Fruit fly (Drosophila melanogaster) whole organism, wandering third instar larva: ENCODE data around the gene CG17786.

Source experiments
- Abd-B ChIP-seq: fragments of >200 bp; optimal IDR thresholded peaks from 2 replicates; lab custom pipeline; 2017; ENCODE audit warnings: missing biosample characterization, missing genetic modification characterization
- CG32264 ChIP-seq: fragments of 200-800 bp; sonication (Bioruptor generic); optimal IDR thresholded peaks from 2 replicates; lab custom pipeline; 2016; ENCODE audit warnings: missing biosample characterization, missing genetic modification characterization
- CG9705 ChIP-seq: fragments of 200-800 bp; sonication (Bioruptor generic); optimal IDR thresholded peaks from 2 replicates; lab custom pipeline; 2018; ENCODE audit warnings: missing biosample characterization, mild to moderate bottlenecking, missing genetic modification characterization
- Dfd ChIP-seq: fragments of >200 bp; optimal IDR thresholded peaks from 2 replicates; lab custom pipeline; 2017; ENCODE audit warnings: missing biosample characterization, missing genetic modification characterization
- Dif ChIP-seq: fragments of 200-275, 200-300 bp; sonication (Bioruptor generic); optimal IDR thresholded peaks from 2 replicates; lab custom pipeline; 2018; ENCODE audit warnings: missing biosample characterization, missing genetic modification characterization; ENCODE audit not compliant: partially characterized antibody
- GATAd ChIP-seq: sonication (Bioruptor generic); optimal IDR thresholded peaks from 2 replicates; lab custom pipeline; 2016; ENCODE audit warnings: missing biosample characterization, missing genetic modification characterization
- Hnf4 ChIP-seq: fragments of 200-800 bp; sonication (Bioruptor generic); optimal IDR thresholded peaks from 2 replicates; lab custom pipeline; 2016; ENCODE audit warnings: missing biosample characterization, mild to moderate bottlenecking, missing genetic modification characterization
- Hr78 ChIP-seq: fragments of >200 bp; optimal IDR thresholded peaks from 2 replicates; lab custom pipeline; 2017; ENCODE audit warnings: missing biosample characterization, missing genetic modification characterization
- Hr83 ChIP-seq: fragments of 200-300 bp; sonication (Bioruptor generic); optimal IDR thresholded peaks from 2 replicates; lab custom pipeline; 2016; ENCODE audit warnings: missing biosample characterization, mild to moderate bottlenecking, missing genetic modification characterization, moderate library complexity; ENCODE audit not compliant: poor library complexity, severe bottlenecking
- Jra ChIP-seq: sonication (Bioruptor generic); optimal IDR thresholded peaks from 2 replicates; lab custom pipeline; 2016; ENCODE audit warnings: missing biosample characterization, missing genetic modification characterization
- Mio ChIP-seq: sonication (Bioruptor generic); optimal IDR thresholded peaks from 2 replicates; lab custom pipeline; 2016; ENCODE audit warnings: missing biosample characterization, missing genetic modification characterization
- Myc ChIP-seq: fragments of >200 bp; optimal IDR thresholded peaks from 2 replicates; lab custom pipeline; 2017
- N ChIP-seq: fragments of >200 bp; optimal IDR thresholded peaks from 2 replicates; lab custom pipeline; 2018; ENCODE audit warnings: missing biosample characterization, missing external identifiers, missing genetic modification characterization
- OdsH ChIP-seq: fragments of 200-800 bp; sonication (Bioruptor generic); optimal IDR thresholded peaks from 2 replicates; lab custom pipeline; 2016; ENCODE audit warnings: missing biosample characterization, mild to moderate bottlenecking, missing genetic modification characterization
- Rel ChIP-seq, 2 experiments: fragments of 200-800 bp; sonication (Bioruptor generic) in 1 of 2; optimal IDR thresholded peaks; 2 replicates in 1 of 2; 3 replicates in 1 of 2; lab custom pipeline; 2016 to 2019; ENCODE audit warnings: mild to moderate bottlenecking in 2 of 2, missing biosample characterization in 2 of 2, missing genetic modification characterization in 2 of 2, moderate library complexity in 1 of 2
- Sp1 ChIP-seq: fragments of 200-800 bp; sonication (Bioruptor generic); optimal IDR thresholded peaks from 3 replicates; lab custom pipeline; 2019; ENCODE audit warnings: missing biosample characterization, mild to moderate bottlenecking, missing genetic modification characterization, moderate library complexity
- Vsx2 ChIP-seq: fragments of 200-300, 225-300 bp; sonication (Bioruptor generic); optimal IDR thresholded peaks from 2 replicates; lab custom pipeline; 2018; ENCODE audit warnings: missing biosample characterization, missing genetic modification characterization; ENCODE audit not compliant: partially characterized antibody
- br ChIP-seq: fragments of 200-800 bp; sonication (Bioruptor generic); optimal IDR thresholded peaks from 2 replicates; lab custom pipeline; 2016; ENCODE audit warnings: missing biosample characterization, missing genetic modification characterization
- brk ChIP-seq: fragments of 200-800 bp; sonication (Bioruptor generic); optimal IDR thresholded peaks from 2 replicates; lab custom pipeline; 2016; ENCODE audit warnings: missing biosample characterization, mild to moderate bottlenecking, missing genetic modification characterization
- dmrt93B ChIP-seq: fragments of 200-800 bp; sonication (Bioruptor generic); optimal IDR thresholded peaks from 2 replicates; lab custom pipeline; 2018; ENCODE audit warnings: missing biosample characterization, mild to moderate bottlenecking, missing genetic modification characterization
- ey ChIP-seq: fragments of 200-800 bp; sonication (Bioruptor generic); optimal IDR thresholded peaks from 2 replicates; lab custom pipeline; 2016; ENCODE audit warnings: missing biosample characterization, missing genetic modification characterization
- foxo ChIP-seq, 2 experiments: fragments of 200-800 bp; sonication (Bioruptor generic); optimal IDR thresholded peaks; 2 replicates in 1 of 2; 3 replicates in 1 of 2; lab custom pipeline; 2016 to 2017; ENCODE audit warnings: missing biosample characterization in 2 of 2, missing genetic modification characterization in 2 of 2
- lola ChIP-seq: fragments of >200 bp; optimal IDR thresholded peaks from 2 replicates; lab custom pipeline; 2017; ENCODE audit warnings: missing biosample characterization, missing genetic modification characterization
- pan ChIP-seq: fragments of >200 bp; optimal IDR thresholded peaks from 2 replicates; lab custom pipeline; 2017
- psq ChIP-seq: fragments of 200-800 bp; sonication (Bioruptor generic); optimal IDR thresholded peaks from 3 replicates; lab custom pipeline; 2017; ENCODE audit warnings: missing biosample characterization, mild to moderate bottlenecking, missing genetic modification characterization, moderate library complexity
- rgr ChIP-seq: fragments of 200-800 bp; sonication (Bioruptor generic); optimal IDR thresholded peaks from 3 replicates; lab custom pipeline; 2016; ENCODE audit warnings: missing biosample characterization, mild to moderate bottlenecking, missing genetic modification characterization
- sage ChIP-seq: fragments of 200-800 bp; sonication (Bioruptor generic); optimal IDR thresholded peaks from 2 replicates; lab custom pipeline; 2016; ENCODE audit warnings: missing biosample characterization, mild to moderate bottlenecking, missing genetic modification characterization
- sv ChIP-seq: fragments of 200-800 bp; sonication (Bioruptor generic); optimal IDR thresholded peaks from 3 replicates; lab custom pipeline; 2016; ENCODE audit warnings: missing biosample characterization, missing genetic modification characterization
- usp ChIP-seq: fragments of >200 bp; optimal IDR thresholded peaks from 2 replicates; lab custom pipeline; 2017; ENCODE audit warnings: missing biosample characterization, missing genetic modification characterization

The CG17786 gene

dm6 chr3R:24258333-24258732, 39.8 kb upstream of the CG17786 start:
- TF ChIP-seq Hr78 (GFP tag; lab: Kevin White, UChicago): no peak
- no peak for TF ChIP-seq Abd-B (GFP tag; lab: Kevin White, UChicago)
- TF ChIP-seq lola (GFP tag; lab: Kevin White, UChicago): no peak
- TF ChIP-seq Dfd (GFP tag; lab: Kevin White, UChicago): no peak
- TF ChIP-seq CG9705 (GFP tag; lab: Kevin White, UChicago): no peak
- TF ChIP-seq Rel (GFP tag; optimal IDR thresholded peaks at IDR 0.05; lab: Kevin White, UChicago): no peak
- no peak for TF ChIP-seq Rel (tag; optimal IDR thresholded peaks at IDR 0.05; lab: Kevin White, UChicago)
- no peak for TF ChIP-seq foxo (GFP tag; optimal IDR thresholded peaks at IDR 0.05; lab: Kevin White, UChicago)
- TF ChIP-seq brk (GFP tag; lab: Kevin White, UChicago): no peak
- no peak for TF ChIP-seq Sp1 (GFP tag; lab: Kevin White, UChicago)
- TF ChIP-seq GATAd: no peak

dm6 chr3R:24252494-24252893, 34.0 kb upstream of the CG17786 start, which contains the start of gene beta-PheRS:
Gene beta-PheRS, minus strand, starts transcription at chr3R:24252679.
- TF ChIP-seq Jra (GFP tag; lab: Kevin White, UChicago): no peak
- TF ChIP-seq OdsH (GFP tag; lab: Kevin White, UChicago): no peak
- TF ChIP-seq CG32264 (GFP tag; lab: Kevin White, UChicago): no peak
- TF ChIP-seq ey (GFP tag; lab: Kevin White, UChicago): peak; percentile 23
- TF ChIP-seq psq (GFP tag; lab: Kevin White, UChicago): peak; percentile 24
- TF ChIP-seq br (GFP tag; lab: Kevin White, UChicago): no peak
- TF ChIP-seq lola (GFP tag; lab: Kevin White, UChicago): no peak
- peak; percentile 60 for TF ChIP-seq Hr83
- TF ChIP-seq Dif (GFP tag; lab: Kevin White, UChicago): no peak
- no peak for TF ChIP-seq usp
- no peak for TF ChIP-seq Hnf4 (GFP tag; lab: Kevin White, UChicago)
- TF ChIP-seq dmrt93B (GFP tag; lab: Kevin White, UChicago): no peak
- peak; percentile 10 for TF ChIP-seq CG9705 (GFP tag; lab: Kevin White, UChicago)
- TF ChIP-seq N: peak; percentile 82
- no peak for TF ChIP-seq rgr (GFP tag; lab: Kevin White, UChicago)
- TF ChIP-seq Rel (GFP tag; optimal IDR thresholded peaks at IDR 0.05; lab: Kevin White, UChicago): no peak
- TF ChIP-seq Rel (tag; optimal IDR thresholded peaks at IDR 0.05; lab: Kevin White, UChicago): no peak
- TF ChIP-seq brk (GFP tag; lab: Kevin White, UChicago): no peak
- no peak for TF ChIP-seq Mio
- TF ChIP-seq sv (GFP tag; lab: Kevin White, UChicago): peak; percentile 7

- TF ChIP-seq ey (GFP tag; lab: Kevin White, UChicago) (no peak), Vsx2 (GFP tag; lab: Kevin White, UChicago) (no peak), psq (GFP tag; lab: Kevin White, UChicago) (peak; percentile 54), pan (lab: Kevin White, UChicago) (no peak)
These were observed 16.2 kb upstream of the CG17786 start for dm6 chr3R:24234721-24235120.

- TF ChIP-seq Rel (GFP tag; optimal IDR thresholded peaks at IDR 0.05; lab: Kevin White, UChicago) (no peak), Rel (tag; optimal IDR thresholded peaks at IDR 0.05; lab: Kevin White, UChicago) (peak; percentile 7), psq (GFP tag; lab: Kevin White, UChicago) (peak; percentile 69), Mio (no peak)
These were observed 15.6 kb upstream of the CG17786 start for dm6 chr3R:24234162-24234529.

dm6 chr3R:24233366-24234161, 15.0 kb upstream of the CG17786 start:
- no peak for TF ChIP-seq OdsH (GFP tag; lab: Kevin White, UChicago)
- no peak for TF ChIP-seq Sp1 (GFP tag; lab: Kevin White, UChicago)
- no peak for TF ChIP-seq sage
- no peak for TF ChIP-seq Myc (lab: Kevin White, UChicago)
- no peak for TF ChIP-seq Rel (GFP tag; optimal IDR thresholded peaks at IDR 0.05; lab: Kevin White, UChicago)
- peak; percentile 90 for TF ChIP-seq Rel (tag; optimal IDR thresholded peaks at IDR 0.05; lab: Kevin White, UChicago)
- TF ChIP-seq psq (GFP tag; lab: Kevin White, UChicago): peak; percentile 86
- TF ChIP-seq br (GFP tag; lab: Kevin White, UChicago): no peak
